Fruit fly (Drosophila melanogaster) whole organism, wandering third instar larva: ENCODE data around the gene Pgk.

Experiments used
- Abd-B ChIP-seq: fragments of >200 bp; optimal IDR thresholded peaks from 2 replicates; lab custom pipeline; 2017; ENCODE audit warnings: missing biosample characterization, missing genetic modification characterization
- CG32264 ChIP-seq: fragments of 200-800 bp; sonication (Bioruptor generic); optimal IDR thresholded peaks from 2 replicates; lab custom pipeline; 2016; ENCODE audit warnings: missing biosample characterization, missing genetic modification characterization
- CG9705 ChIP-seq: fragments of 200-800 bp; sonication (Bioruptor generic); optimal IDR thresholded peaks from 2 replicates; lab custom pipeline; 2018; ENCODE audit warnings: missing biosample characterization, mild to moderate bottlenecking, missing genetic modification characterization
- CrebA ChIP-seq: fragments of 200-800 bp; sonication (Bioruptor generic); optimal IDR thresholded peaks from 2 replicates; lab custom pipeline; 2016; ENCODE audit warnings: missing biosample characterization, mild to moderate bottlenecking, missing genetic modification characterization, borderline replicate concordance
- Dfd ChIP-seq: fragments of >200 bp; optimal IDR thresholded peaks from 2 replicates; lab custom pipeline; 2017; ENCODE audit warnings: missing biosample characterization, missing genetic modification characterization
- Dif ChIP-seq: fragments of 200-275, 200-300 bp; sonication (Bioruptor generic); optimal IDR thresholded peaks from 2 replicates; lab custom pipeline; 2018; ENCODE audit warnings: missing biosample characterization, missing genetic modification characterization; ENCODE audit not compliant: partially characterized antibody
- GATAd ChIP-seq: sonication (Bioruptor generic); optimal IDR thresholded peaks from 2 replicates; lab custom pipeline; 2016; ENCODE audit warnings: missing biosample characterization, missing genetic modification characterization
- HLH106 ChIP-seq: fragments of 200-800 bp; optimal IDR thresholded peaks from 3 replicates; lab custom pipeline; 2019; ENCODE audit warnings: missing biosample characterization, mild to moderate bottlenecking, missing genetic modification characterization, moderate library complexity
- Hnf4 ChIP-seq: fragments of 200-800 bp; sonication (Bioruptor generic); optimal IDR thresholded peaks from 2 replicates; lab custom pipeline; 2016; ENCODE audit warnings: missing biosample characterization, mild to moderate bottlenecking, missing genetic modification characterization
- Hr78 ChIP-seq: fragments of >200 bp; optimal IDR thresholded peaks from 2 replicates; lab custom pipeline; 2017; ENCODE audit warnings: missing biosample characterization, missing genetic modification characterization
- Hr83 ChIP-seq: fragments of 200-300 bp; sonication (Bioruptor generic); optimal IDR thresholded peaks from 2 replicates; lab custom pipeline; 2016; ENCODE audit warnings: missing biosample characterization, mild to moderate bottlenecking, missing genetic modification characterization, moderate library complexity; ENCODE audit not compliant: poor library complexity, severe bottlenecking
- Jra ChIP-seq: sonication (Bioruptor generic); optimal IDR thresholded peaks from 2 replicates; lab custom pipeline; 2016; ENCODE audit warnings: missing biosample characterization, missing genetic modification characterization
- Mio ChIP-seq: sonication (Bioruptor generic); optimal IDR thresholded peaks from 2 replicates; lab custom pipeline; 2016; ENCODE audit warnings: missing biosample characterization, missing genetic modification characterization
- Myc ChIP-seq: fragments of >200 bp; optimal IDR thresholded peaks from 2 replicates; lab custom pipeline; 2017
- N ChIP-seq: fragments of >200 bp; optimal IDR thresholded peaks from 2 replicates; lab custom pipeline; 2018; ENCODE audit warnings: missing biosample characterization, missing external identifiers, missing genetic modification characterization
- OdsH ChIP-seq: fragments of 200-800 bp; sonication (Bioruptor generic); optimal IDR thresholded peaks from 2 replicates; lab custom pipeline; 2016; ENCODE audit warnings: missing biosample characterization, mild to moderate bottlenecking, missing genetic modification characterization
- Rel ChIP-seq, 2 experiments: fragments of 200-800 bp; sonication (Bioruptor generic) in 1 of 2; optimal IDR thresholded peaks; 2 replicates in 1 of 2; 3 replicates in 1 of 2; lab custom pipeline; 2016 to 2019; ENCODE audit warnings: mild to moderate bottlenecking in 2 of 2, missing biosample characterization in 2 of 2, missing genetic modification characterization in 2 of 2, moderate library complexity in 1 of 2
- Sp1 ChIP-seq: fragments of 200-800 bp; sonication (Bioruptor generic); optimal IDR thresholded peaks from 3 replicates; lab custom pipeline; 2019; ENCODE audit warnings: missing biosample characterization, mild to moderate bottlenecking, missing genetic modification characterization, moderate library complexity
- Vsx2 ChIP-seq: fragments of 200-300, 225-300 bp; sonication (Bioruptor generic); optimal IDR thresholded peaks from 2 replicates; lab custom pipeline; 2018; ENCODE audit warnings: missing biosample characterization, missing genetic modification characterization; ENCODE audit not compliant: partially characterized antibody
- br ChIP-seq: fragments of 200-800 bp; sonication (Bioruptor generic); optimal IDR thresholded peaks from 2 replicates; lab custom pipeline; 2016; ENCODE audit warnings: missing biosample characterization, missing genetic modification characterization
- brk ChIP-seq: fragments of 200-800 bp; sonication (Bioruptor generic); optimal IDR thresholded peaks from 2 replicates; lab custom pipeline; 2016; ENCODE audit warnings: missing biosample characterization, mild to moderate bottlenecking, missing genetic modification characterization
- dl ChIP-seq, 2 experiments: fragments of 175-275, 200-275 bp in 1 of 2; fragments of 200-275 bp in 1 of 2; sonication (Bioruptor generic); optimal IDR thresholded peaks; lab custom pipeline; 2018; ENCODE audit warnings: mild to moderate bottlenecking in 2 of 2, missing biosample characterization in 2 of 2, missing genetic modification characterization in 2 of 2, moderate library complexity in 2 of 2; ENCODE audit not compliant: partially characterized antibody in 2 of 2, insufficient read depth in 1 of 2
- dsf ChIP-seq: sonication (Bioruptor generic); optimal IDR thresholded peaks from 2 replicates; lab custom pipeline; 2016; ENCODE audit warnings: missing biosample characterization, missing genetic modification characterization, borderline replicate concordance
- ey ChIP-seq: fragments of 200-800 bp; sonication (Bioruptor generic); optimal IDR thresholded peaks from 2 replicates; lab custom pipeline; 2016; ENCODE audit warnings: missing biosample characterization, missing genetic modification characterization
- foxo ChIP-seq, 2 experiments: fragments of 200-800 bp; sonication (Bioruptor generic); optimal IDR thresholded peaks; 2 replicates in 1 of 2; 3 replicates in 1 of 2; lab custom pipeline; 2016 to 2017; ENCODE audit warnings: missing biosample characterization in 2 of 2, missing genetic modification characterization in 2 of 2
- fru ChIP-seq: fragments of 200-800 bp; sonication (Bioruptor generic); optimal IDR thresholded peaks from 3 replicates; lab custom pipeline; 2016; ENCODE audit warnings: missing biosample characterization, mild to moderate bottlenecking, missing genetic modification characterization
- h ChIP-seq: fragments of 200-800 bp; sonication (Bioruptor generic); optimal IDR thresholded peaks from 3 replicates; lab custom pipeline; 2016; ENCODE audit warnings: missing biosample characterization, mild to moderate bottlenecking, missing genetic modification characterization
- jim ChIP-seq: fragments of 175-275, 200-325 bp; sonication (Bioruptor generic); optimal IDR thresholded peaks from 2 replicates; lab custom pipeline; 2016; ENCODE audit warnings: missing biosample characterization, mild to moderate bottlenecking, missing genetic modification characterization
- lola ChIP-seq: fragments of >200 bp; optimal IDR thresholded peaks from 2 replicates; lab custom pipeline; 2017; ENCODE audit warnings: missing biosample characterization, missing genetic modification characterization
- pan ChIP-seq: fragments of >200 bp; optimal IDR thresholded peaks from 2 replicates; lab custom pipeline; 2017
- psq ChIP-seq: fragments of 200-800 bp; sonication (Bioruptor generic); optimal IDR thresholded peaks from 3 replicates; lab custom pipeline; 2017; ENCODE audit warnings: missing biosample characterization, mild to moderate bottlenecking, missing genetic modification characterization, moderate library complexity
- rgr ChIP-seq: fragments of 200-800 bp; sonication (Bioruptor generic); optimal IDR thresholded peaks from 3 replicates; lab custom pipeline; 2016; ENCODE audit warnings: missing biosample characterization, mild to moderate bottlenecking, missing genetic modification characterization
- sage ChIP-seq: fragments of 200-800 bp; sonication (Bioruptor generic); optimal IDR thresholded peaks from 2 replicates; lab custom pipeline; 2016; ENCODE audit warnings: missing biosample characterization, mild to moderate bottlenecking, missing genetic modification characterization
- sv ChIP-seq: fragments of 200-800 bp; sonication (Bioruptor generic); optimal IDR thresholded peaks from 3 replicates; lab custom pipeline; 2016; ENCODE audit warnings: missing biosample characterization, missing genetic modification characterization
- tai ChIP-seq: sonication (Bioruptor generic); optimal IDR thresholded peaks from 2 replicates; lab custom pipeline; 2016; ENCODE audit warnings: missing biosample characterization, missing genetic modification characterization
- usp ChIP-seq: fragments of >200 bp; optimal IDR thresholded peaks from 2 replicates; lab custom pipeline; 2017; ENCODE audit warnings: missing biosample characterization, missing genetic modification characterization
- woc ChIP-seq: sonication (Bioruptor generic); optimal IDR thresholded peaks from 2 replicates; lab custom pipeline; 2016; ENCODE audit warnings: missing biosample characterization, mild to moderate bottlenecking, missing genetic modification characterization

The Pgk gene

DNA sequence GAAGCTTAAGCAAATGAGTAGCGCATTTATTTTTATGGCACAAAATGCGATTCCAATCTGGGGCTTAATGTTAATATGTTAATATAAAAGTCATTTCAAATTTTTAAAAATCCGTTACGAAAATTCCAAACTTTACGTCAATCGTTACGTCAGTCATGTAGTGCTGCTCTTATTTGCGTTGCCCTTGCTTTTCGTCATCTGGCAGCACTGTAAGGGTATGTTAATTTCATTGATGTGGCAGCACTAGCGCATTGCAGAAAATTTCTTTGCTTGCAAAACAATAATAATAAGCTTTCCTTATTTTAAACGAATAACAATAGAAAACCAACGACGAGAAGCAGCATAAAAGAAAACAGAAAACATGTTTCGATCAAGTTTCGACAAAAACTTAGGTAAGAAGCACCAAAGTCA, 13.0 kb downstream of the Pgk start, which contains the start of gene Hrs:
Gene Hrs, plus strand, starts transcription at position 167 of the 411 bp plus-strand sequence.
- TF ChIP-seq pan (lab: Kevin White, UChicago) (no peak), psq (peak; percentile 23), Rel (GFP tag; optimal IDR thresholded peaks at IDR 0.05; lab: Kevin White, UChicago) (no peak), Rel (tag; optimal IDR thresholded peaks at IDR 0.05; lab: Kevin White, UChicago) (peak; percentile 10), dl (GFP tag; optimal IDR thresholded peaks at IDR 0.05; lab: Kevin White, UChicago; ENCODE audit: insufficient read depth in 1 of 2, partially characterized antibody in 2 of 2) (no peak)

DNA sequence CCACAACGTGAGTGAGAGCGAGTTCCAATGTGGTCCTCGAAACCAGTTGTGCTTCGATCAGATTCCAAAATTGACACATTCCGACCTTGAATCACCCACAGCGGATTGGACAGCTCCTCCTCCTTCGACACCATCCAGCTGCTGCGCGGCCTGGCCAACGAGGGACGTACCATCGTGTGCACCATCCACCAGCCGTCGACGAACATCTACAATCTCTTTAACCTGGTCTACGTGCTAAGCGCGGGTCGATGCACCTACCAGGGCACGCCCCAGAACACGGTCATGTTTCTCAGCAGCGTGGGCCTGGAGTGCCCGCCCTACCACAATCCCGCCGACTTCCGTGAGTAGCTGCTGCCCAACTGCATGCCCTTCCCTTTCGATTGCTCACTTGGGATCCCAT, 15.3 kb downstream of the Pgk start:
- no peak for TF ChIP-seq sage (GFP tag; lab: Kevin White, UChicago)
- TF ChIP-seq Myc: no peak
- no peak for TF ChIP-seq jim (GFP tag; lab: Kevin White, UChicago)
- TF ChIP-seq sv (GFP tag; lab: Kevin White, UChicago): no peak
- TF ChIP-seq Vsx2 (GFP tag; lab: Kevin White, UChicago): no peak
- TF ChIP-seq CG9705 (GFP tag; lab: Kevin White, UChicago): no peak
- TF ChIP-seq dl (GFP tag; optimal IDR thresholded peaks at IDR 0.05; lab: Kevin White, UChicago; ENCODE audit: insufficient read depth in 1 of 2, partially characterized antibody in 2 of 2): no peak

DNA sequence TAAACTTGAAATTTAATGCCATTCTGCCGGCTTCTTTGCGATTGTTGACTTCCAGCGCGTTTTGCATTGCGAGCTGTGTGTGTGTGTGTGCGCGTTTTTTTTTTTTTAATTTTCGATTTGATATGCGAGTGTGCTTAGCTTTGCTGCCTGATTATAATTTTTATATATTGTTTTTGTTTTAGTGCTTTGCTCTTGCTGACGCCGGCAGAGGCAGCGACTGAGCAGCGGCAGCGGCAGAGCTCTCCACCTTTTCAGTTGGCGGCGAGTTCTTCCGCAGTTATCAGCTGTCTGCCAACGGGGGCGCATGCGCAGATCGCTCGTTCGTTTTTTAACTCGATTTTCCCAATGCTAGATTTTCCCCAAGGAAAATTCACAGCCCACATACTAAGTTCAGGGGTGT, 17.3 kb downstream of the Pgk start:
- no peak for TF ChIP-seq sage (GFP tag; lab: Kevin White, UChicago)
- no peak for TF ChIP-seq br (GFP tag; lab: Kevin White, UChicago)
- no peak for TF ChIP-seq Myc
- TF ChIP-seq Dif: no peak
- TF ChIP-seq HLH106 (tag; lab: Kevin White, UChicago): no peak
- TF ChIP-seq CrebA: no peak
- no peak for TF ChIP-seq Jra (GFP tag; lab: Kevin White, UChicago)
- TF ChIP-seq foxo (GFP tag; optimal IDR thresholded peaks at IDR 0.05; lab: Kevin White, UChicago): no peak
- no peak for TF ChIP-seq brk (GFP tag; lab: Kevin White, UChicago)
- TF ChIP-seq dl (GFP tag; optimal IDR thresholded peaks at IDR 0.05; lab: Kevin White, UChicago; ENCODE audit: insufficient read depth in 1 of 2, partially characterized antibody in 2 of 2): no peak
- no peak for TF ChIP-seq Hr83 (GFP tag; lab: Kevin White, UChicago)
- no peak for TF ChIP-seq N (GFP tag; lab: Kevin White, UChicago)
- no peak for TF ChIP-seq Abd-B (GFP tag; lab: Kevin White, UChicago)
- no peak for TF ChIP-seq fru (GFP tag; lab: Kevin White, UChicago)
- no peak for TF ChIP-seq OdsH (GFP tag; lab: Kevin White, UChicago)
- TF ChIP-seq jim (GFP tag; lab: Kevin White, UChicago): no peak
- no peak for TF ChIP-seq Rel (GFP tag; optimal IDR thresholded peaks at IDR 0.05; lab: Kevin White, UChicago)
- TF ChIP-seq Rel (tag; optimal IDR thresholded peaks at IDR 0.05; lab: Kevin White, UChicago): no peak
- no peak for TF ChIP-seq Vsx2 (GFP tag; lab: Kevin White, UChicago)
- no peak for TF ChIP-seq psq
- TF ChIP-seq CG32264 (GFP tag; lab: Kevin White, UChicago): no peak

DNA sequence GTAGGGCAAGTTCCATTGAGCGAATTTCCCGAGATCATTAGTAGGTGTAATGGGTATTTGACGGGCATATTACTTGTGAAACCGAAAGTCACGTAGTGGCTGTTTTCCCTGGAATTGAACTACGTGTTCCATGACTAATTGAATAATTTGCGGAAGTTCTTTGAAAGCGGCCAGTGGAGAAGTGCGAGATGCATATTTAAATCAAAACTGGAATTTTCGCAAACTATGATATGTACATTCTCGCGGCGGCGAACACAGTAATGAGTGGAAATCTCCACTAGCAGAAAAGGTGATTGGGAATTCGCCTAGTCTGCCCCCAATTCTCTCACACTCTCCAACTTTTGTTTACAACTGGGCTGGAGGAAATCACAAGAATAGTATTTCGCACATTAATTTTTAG, 17.9 kb downstream of the Pgk start:
- TF ChIP-seq sage (GFP tag; lab: Kevin White, UChicago): no peak
- no peak for TF ChIP-seq CG9705 (GFP tag; lab: Kevin White, UChicago)
- TF ChIP-seq N (GFP tag; lab: Kevin White, UChicago): no peak
- TF ChIP-seq usp (GFP tag; lab: Kevin White, UChicago): no peak

DNA sequence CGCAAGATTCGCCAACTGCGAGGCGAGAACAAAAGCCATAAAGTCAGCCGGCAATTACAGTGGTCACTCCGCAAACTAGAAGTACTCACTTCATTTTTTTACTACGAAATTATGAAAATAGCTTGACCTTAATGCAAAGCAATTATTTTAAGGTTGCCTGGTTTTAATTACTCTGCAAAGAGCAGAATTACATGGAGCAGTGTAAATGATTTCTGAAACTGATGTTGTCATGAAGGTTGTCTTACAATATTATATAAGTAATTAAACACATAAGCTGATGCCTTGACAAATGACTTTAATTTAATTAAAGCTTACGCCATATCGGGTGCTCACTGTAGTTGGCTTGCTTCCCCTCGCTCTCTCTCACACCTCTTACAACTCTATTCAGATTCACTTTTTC, 18.7 kb downstream of the Pgk start:
- TF ChIP-seq br (GFP tag; lab: Kevin White, UChicago) (peak; percentile 45), ey (GFP tag; lab: Kevin White, UChicago) (peak; percentile 69), woc (peak; percentile 53), Myc (no peak), Jra (GFP tag; lab: Kevin White, UChicago) (peak; percentile 2), rgr (GFP tag; lab: Kevin White, UChicago) (peak; percentile 61), psq (peak; percentile 47), Abd-B (GFP tag; lab: Kevin White, UChicago) (no peak), N (GFP tag; lab: Kevin White, UChicago) (no peak), GATAd (GFP tag; lab: Kevin White, UChicago) (no peak), Hr78 (GFP tag; lab: Kevin White, UChicago) (no peak), OdsH (GFP tag; lab: Kevin White, UChicago) (peak; percentile 66), foxo (GFP tag; optimal IDR thresholded peaks at IDR 0.05; lab: Kevin White, UChicago) (peak in 1 of 2 experiments; percentile 59), sage (GFP tag; lab: Kevin White, UChicago) (no peak), Mio (GFP tag; lab: Kevin White, UChicago) (no peak), dsf (no peak), Vsx2 (GFP tag; lab: Kevin White, UChicago) (no peak), tai (GFP tag; lab: Kevin White, UChicago) (no peak), Sp1 (GFP tag; lab: Kevin White, UChicago) (peak; percentile 23), brk (GFP tag; lab: Kevin White, UChicago) (no peak), sv (GFP tag; lab: Kevin White, UChicago) (peak; percentile 1), h (GFP tag; lab: Kevin White, UChicago) (peak; percentile 77), HLH106 (tag; lab: Kevin White, UChicago) (peak; percentile 63), Hnf4 (GFP tag; lab: Kevin White, UChicago) (peak; percentile 9), CG9705 (GFP tag; lab: Kevin White, UChicago) (no peak), dl (GFP tag; optimal IDR thresholded peaks at IDR 0.05; lab: Kevin White, UChicago; ENCODE audit: insufficient read depth in 1 of 2, partially characterized antibody in 2 of 2) (no peak), pan (lab: Kevin White, UChicago) (no peak), lola (GFP tag; lab: Kevin White, UChicago) (no peak), Dfd (GFP tag; lab: Kevin White, UChicago) (no peak)
